Worm (Caenorhabditis elegans) whole organism, midembryonic: ENCODE results near the gene srb-19.

Experiments used
- T22C8.4 ChIP-seq: fragments of 200-800 bp; sonication (Bioruptor generic); IDR thresholded peaks from 2 replicates; pipeline ENCODE4 v1.3.6; 2022; ENCODE audit warnings: missing genetic modification characterization, missing compliant biosample characterization
- cog-1 ChIP-seq: sonication (generic microtip); optimal IDR thresholded peaks from 2 replicates; lab custom pipeline; 2016; ENCODE audit warnings: missing genetic modification characterization, missing compliant biosample characterization
- flt-1 ChIP-seq: fragments of 200-800 bp; sonication (Bioruptor generic); IDR thresholded peaks from 2 replicates; pipeline ENCODE4 v1.3.6; 2022; ENCODE audit warnings: missing genetic modification characterization, missing compliant biosample characterization
- klf-2 ChIP-seq: fragments of 200-800 bp; sonication (Bioruptor generic); conservative IDR thresholded peaks from 2 replicates; pipeline ENCODE4 v1.3.6; 2022; ENCODE audit warnings: missing genetic modification reagents, missing genetic modification characterization, missing compliant biosample characterization
- med-1 ChIP-seq: sonication (generic microtip); optimal IDR thresholded peaks from 2 replicates; lab custom pipeline; 2017; ENCODE audit warnings: missing genetic modification characterization, mild to moderate bottlenecking, missing compliant biosample characterization, antibody characterized with exemption, missing genetic modification reagents; ENCODE audit not compliant: insufficient read depth
- ref-1 ChIP-seq: fragments of 200-800 bp; sonication (Bioruptor generic); conservative IDR thresholded peaks from 2 replicates; pipeline ENCODE4 v1.3.6; 2022; ENCODE audit warnings: missing genetic modification reagents, missing genetic modification characterization, missing compliant biosample characterization
- tab-1 ChIP-seq: fragments of 200-800 bp; sonication (Bioruptor generic); IDR thresholded peaks from 2 replicates; pipeline ENCODE4 v1.3.6; 2022; ENCODE audit warnings: missing genetic modification characterization, missing compliant biosample characterization
- ztf-23 ChIP-seq: fragments of 200-800 bp; sonication (Bioruptor generic); IDR thresholded peaks from 2 replicates; pipeline ENCODE4 v1.3.6; 2022; ENCODE audit warnings: missing genetic modification reagents, missing genetic modification characterization, missing compliant biosample characterization
- ztf-29 ChIP-seq: fragments of 200-800 bp; sonication (Bioruptor generic); IDR thresholded peaks from 2 replicates; pipeline ENCODE4 v1.3.6; 2022; ENCODE audit warnings: missing genetic modification reagents, missing genetic modification characterization, missing compliant biosample characterization

Gene srb-19

ce11 chrV:7490340-7490739, 29.6 kb downstream of the srb-19 start, which contains the start of gene srbc-9:
Gene srbc-9, minus strand, starts transcription at chrV:7490440.
- TF ChIP-seq cog-1: no peak
- no peak for TF ChIP-seq tab-1 (GFP tag; lab: Robert Waterston, UW)
- TF ChIP-seq klf-2 (GFP tag; lab: Robert Waterston, UW): no peak
- TF ChIP-seq ztf-29: no peak
- no peak for TF ChIP-seq ztf-23
- no peak for TF ChIP-seq med-1 (GFP tag; lab: Kevin White, UChicago)
- TF ChIP-seq flt-1 (GFP tag; lab: Robert Waterston, UW): no peak
- TF ChIP-seq ref-1 (GFP tag; lab: Robert Waterston, UW): no peak
- no peak for TF ChIP-seq T22C8.4 (GFP tag; lab: Robert Waterston, UW)

- TF ChIP-seq ztf-29 (no peak), ztf-23 (no peak), ref-1 (GFP tag; lab: Robert Waterston, UW) (no peak), med-1 (GFP tag; lab: Kevin White, UChicago) (no peak), tab-1 (GFP tag; lab: Robert Waterston, UW) (no peak), klf-2 (GFP tag; lab: Robert Waterston, UW) (no peak)
These were observed 32.5 kb downstream of the srb-19 start, which contains the start of gene srbc-7 for ce11 chrV:7487518-7487917. Gene srbc-7, minus strand, starts transcription at chrV:7487618.

ce11 chrV:7485000-7485399, 35.0 kb downstream of the srb-19 start, which contains the start of gene srbc-8:
Gene srbc-8, minus strand, starts transcription at chrV:7485100.
- no peak for TF ChIP-seq med-1 (GFP tag; lab: Kevin White, UChicago)
- no peak for TF ChIP-seq ztf-23
- TF ChIP-seq ref-1 (GFP tag; lab: Robert Waterston, UW): no peak
- TF ChIP-seq tab-1 (GFP tag; lab: Robert Waterston, UW): no peak
- TF ChIP-seq ztf-29: no peak
- TF ChIP-seq klf-2 (GFP tag; lab: Robert Waterston, UW): no peak
- TF ChIP-seq flt-1 (GFP tag; lab: Robert Waterston, UW): no peak
- TF ChIP-seq T22C8.4 (GFP tag; lab: Robert Waterston, UW): no peak
- TF ChIP-seq cog-1: no peak

ce11 chrV:7480949-7481348, 39.0 kb downstream of the srb-19 start, which contains the start of gene C18B10.6:
Gene C18B10.6, minus strand, starts transcription at chrV:7481049.
- TF ChIP-seq ref-1 (GFP tag; lab: Robert Waterston, UW) (no peak), ztf-29 (no peak), tab-1 (GFP tag; lab: Robert Waterston, UW) (no peak), T22C8.4 (GFP tag; lab: Robert Waterston, UW) (no peak), ztf-23 (no peak), klf-2 (GFP tag; lab: Robert Waterston, UW) (no peak), cog-1 (no peak), flt-1 (GFP tag; lab: Robert Waterston, UW) (no peak), med-1 (GFP tag; lab: Kevin White, UChicago) (no peak)

ce11 chrV:7478404-7478803, 41.6 kb downstream of the srb-19 start, which contains the start of gene str-190:
Gene str-190, minus strand, starts transcription at chrV:7478504.
- TF ChIP-seq med-1 (GFP tag; lab: Kevin White, UChicago) (no peak), cog-1 (no peak), klf-2 (GFP tag; lab: Robert Waterston, UW) (no peak), ztf-23 (no peak), ztf-29 (no peak), ref-1 (GFP tag; lab: Robert Waterston, UW) (no peak), T22C8.4 (GFP tag; lab: Robert Waterston, UW) (no peak), flt-1 (GFP tag; lab: Robert Waterston, UW) (no peak), tab-1 (GFP tag; lab: Robert Waterston, UW) (no peak)

ce11 chrV:7476766-7477165, 43.2 kb downstream of the srb-19 start, which contains the start of gene srh-125:
Gene srh-125, minus strand, starts transcription at chrV:7476866.
- TF ChIP-seq flt-1 (GFP tag; lab: Robert Waterston, UW) (no peak), ztf-29 (no peak), ref-1 (GFP tag; lab: Robert Waterston, UW) (no peak), med-1 (GFP tag; lab: Kevin White, UChicago) (no peak), tab-1 (GFP tag; lab: Robert Waterston, UW) (no peak), klf-2 (GFP tag; lab: Robert Waterston, UW) (no peak), ztf-23 (no peak), cog-1 (no peak), T22C8.4 (GFP tag; lab: Robert Waterston, UW) (no peak)

- TF ChIP-seq flt-1 (GFP tag; lab: Robert Waterston, UW): no peak
- no peak for TF ChIP-seq cog-1
- TF ChIP-seq ztf-29: no peak
- TF ChIP-seq ref-1 (GFP tag; lab: Robert Waterston, UW): no peak
- no peak for TF ChIP-seq ztf-23
- no peak for TF ChIP-seq klf-2 (GFP tag; lab: Robert Waterston, UW)
- TF ChIP-seq T22C8.4 (GFP tag; lab: Robert Waterston, UW): no peak
- no peak for TF ChIP-seq med-1 (GFP tag; lab: Kevin White, UChicago)
- TF ChIP-seq tab-1 (GFP tag; lab: Robert Waterston, UW): no peak
These were observed 47.2 kb downstream of the srb-19 start, which contains the start of gene str-28 for ce11 chrV:7472815-7473214. Gene str-28, minus strand, starts transcription at chrV:7472915.
